Fruit fly (Drosophila melanogaster): ENCODE measurements around the gene Cpsf6.

DNA sequence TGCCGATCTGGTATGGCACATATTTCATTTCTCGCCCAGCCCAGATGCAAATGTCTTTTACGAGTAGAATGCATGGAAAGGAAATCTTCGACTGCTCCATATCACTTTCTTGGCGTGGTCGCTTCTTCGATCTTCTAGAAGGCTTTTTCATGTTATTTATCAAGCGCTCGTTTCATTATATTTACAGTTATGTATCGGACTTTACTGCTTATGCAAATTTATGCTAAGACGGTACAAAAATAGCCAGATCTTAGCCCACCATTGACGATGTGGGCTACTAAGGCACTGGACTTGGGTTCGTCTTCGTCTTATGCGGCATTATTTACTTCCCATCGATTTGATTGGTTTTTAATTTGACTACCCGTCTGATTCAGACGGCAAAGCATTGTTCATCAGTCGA, 48.0 kb upstream of the Cpsf6 start:
- TF ChIP-seq Hr78 (GFP tag; optimal IDR thresholded peaks at IDR 0.05): no peak
- TF ChIP-seq Hnf4 (GFP tag; optimal IDR thresholded peaks at IDR 0.05): no peak
- no peak for TF ChIP-seq Hr83 (GFP tag; optimal IDR thresholded peaks at IDR 0.05; ENCODE audit: poor library complexity, severe bottlenecking)
- TF ChIP-seq Dfd (GFP tag; optimal IDR thresholded peaks at IDR 0.05): no peak
- no peak for TF ChIP-seq dl (GFP tag; optimal IDR thresholded peaks at IDR 0.05; ENCODE audit: insufficient read depth in 1 of 2, partially characterized antibody in 2 of 2)
- TF ChIP-seq Vsx2 (GFP tag; optimal IDR thresholded peaks at IDR 0.05; ENCODE audit: partially characterized antibody): no peak
- no peak for TF ChIP-seq h (GFP tag; optimal IDR thresholded peaks at IDR 0.05)
- no peak for TF ChIP-seq psq (GFP tag; optimal IDR thresholded peaks at IDR 0.05)
- no peak for TF ChIP-seq Abd-B (GFP tag; optimal IDR thresholded peaks at IDR 0.05)
- TF ChIP-seq GATAd (GFP tag; optimal IDR thresholded peaks at IDR 0.05): no peak
- no peak for TF ChIP-seq CrebA (GFP tag; optimal IDR thresholded peaks at IDR 0.05; ENCODE audit: borderline replicate concordance)
- no peak for TF ChIP-seq jim (GFP tag; optimal IDR thresholded peaks at IDR 0.05)
- TF ChIP-seq CG32264 (GFP tag; optimal IDR thresholded peaks at IDR 0.05): no peak
- TF ChIP-seq woc (GFP tag; optimal IDR thresholded peaks at IDR 0.05): no peak
